Fruit fly (Drosophila melanogaster): ENCODE data around the gene Nepl8.

The Nepl8 gene

DNA sequence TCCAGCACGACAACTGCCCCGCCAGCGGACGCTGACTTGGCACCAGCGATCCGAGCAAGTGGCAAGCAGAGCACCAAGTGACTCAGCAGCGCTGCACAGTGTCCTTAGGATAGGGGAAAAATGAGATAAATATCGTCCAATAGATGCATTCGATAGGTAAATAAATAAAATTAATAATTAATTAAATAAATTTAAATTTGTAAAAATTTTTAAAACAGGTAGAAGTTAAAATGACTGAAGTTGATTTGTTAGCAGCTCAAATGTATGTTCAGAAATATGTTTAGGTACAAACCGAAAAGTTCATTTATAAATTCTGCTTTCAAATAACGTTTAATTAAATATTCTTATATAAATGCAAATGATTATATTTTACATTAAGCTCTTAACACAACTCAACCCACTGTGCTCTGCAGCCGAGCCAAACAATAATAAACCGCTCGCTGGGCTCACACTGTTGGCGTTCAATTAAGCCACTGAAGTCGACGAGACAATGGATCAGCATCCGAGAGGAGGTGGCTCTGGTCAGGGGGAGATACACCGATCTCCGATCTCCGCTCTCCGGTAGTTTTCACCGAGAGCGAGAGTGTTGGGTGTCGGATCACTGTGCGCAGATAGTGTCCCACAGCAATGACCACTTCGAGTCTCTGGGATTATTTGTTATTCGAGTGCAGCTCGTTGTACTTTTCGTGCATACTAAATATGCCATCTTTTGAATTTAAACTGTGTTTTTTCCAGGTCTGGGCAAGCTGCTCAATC is 39.3 kb upstream of the Nepl8 start, which contains the start of gene CG5888:
Gene CG5888 (minus strand): TSS at position 19 of the 756 bp plus-strand sequence.
- TF ChIP-seq MBD-R2 (GFP tag; IDR thresholded peaks at IDR 0.05) = no peak
- no peak for TF ChIP-seq Stat92E (GFP tag; optimal IDR thresholded peaks at IDR 0.05)
- TF ChIP-seq sens (GFP tag) = peak; percentile 63
- TF ChIP-seq CG33213 (GFP tag; optimal IDR thresholded peaks at IDR 0.05) = no peak
- peak; percentile 59 for TF ChIP-seq Nf-YB (GFP tag; optimal IDR thresholded peaks at IDR 0.05)
- peak; percentile 50 for TF ChIP-seq CG10543 (GFP tag; optimal IDR thresholded peaks at IDR 0.05)
- TF ChIP-seq br (optimal IDR thresholded peaks at IDR 0.05) = no peak
- TF ChIP-seq Ptx1 (GFP tag; IDR thresholded peaks at IDR 0.05) = peak; percentile 86
- 0 out of 3 replicates have a peak, but pooled peaks have one; percentile 20 for TF ChIP-seq Dbx (GFP tag; IDR thresholded peaks at IDR 0.05)
- TF ChIP-seq CG11504 (tag; optimal IDR thresholded peaks at IDR 0.05) = peak; percentile 77
- TF ChIP-seq Doc2 (GFP tag; IDR thresholded peaks at IDR 0.05) = no peak
- TF ChIP-seq Lim3 (GFP tag; IDR thresholded peaks at IDR 0.05) = peak; percentile 47; the same call in 1 of the 2 replicates
- TF ChIP-seq CG42726 (GFP tag; IDR thresholded peaks at IDR 0.05; ENCODE audit: partially characterized antibody) = no peak
- TF ChIP-seq bab2 (GFP tag; optimal IDR thresholded peaks at IDR 0.05) = no peak
- TF ChIP-seq mirr (GFP tag; optimal IDR thresholded peaks at IDR 0.05) = no peak
- peak; percentile 45 for TF ChIP-seq tio (GFP tag; optimal IDR thresholded peaks at IDR 0.05)
- peak; percentile 66 for TF ChIP-seq phol (tag; optimal IDR thresholded peaks at IDR 0.05)
- no peak for TF ChIP-seq HLH4C (GFP tag; IDR thresholded peaks at IDR 0.05; ENCODE audit: partially characterized antibody)
- no peak for TF ChIP-seq CG3163 (GFP tag; optimal IDR thresholded peaks at IDR 0.05)
- no peak; the same call in 1 of the 2 replicates for TF ChIP-seq CG43689 (GFP tag; IDR thresholded peaks at IDR 0.05)
- TF ChIP-seq CG17361 (GFP tag; IDR thresholded peaks at IDR 0.05) = peak; percentile 81
- no peak for TF ChIP-seq BEAF-32 (GFP tag; optimal IDR thresholded peaks at IDR 0.05)
- TF ChIP-seq fd102C (GFP tag; optimal IDR thresholded peaks at IDR 0.05) = no peak
- no peak for TF ChIP-seq sna (GFP tag; IDR thresholded peaks at IDR 0.05; ENCODE audit: partially characterized antibody)
- TF ChIP-seq zen2 (GFP tag; IDR thresholded peaks at IDR 0.05; ENCODE audit: partially characterized antibody) = no peak
- peak; percentile 54; the same call in 1 of the 2 replicates for TF ChIP-seq CG32532 (GFP tag; IDR thresholded peaks at IDR 0.05)
- peak; percentile 3 for TF ChIP-seq HHEX (GFP tag; optimal IDR thresholded peaks at IDR 0.05)
- no peak for TF ChIP-seq Jarid2 (GFP tag; optimal IDR thresholded peaks at IDR 0.05)
- TF ChIP-seq Spps (tag; optimal IDR thresholded peaks at IDR 0.05) = peak; percentile 13
- TF ChIP-seq CG17612 (GFP tag; IDR thresholded peaks at IDR 0.05) = no peak
- TF ChIP-seq bowl (GFP tag; IDR thresholded peaks at IDR 0.05) = peak; percentile 35; the same call in 1 of the 2 replicates
- TF ChIP-seq Bdp1 (GFP tag; optimal IDR thresholded peaks at IDR 0.05) = no peak
- TF ChIP-seq CG8089 (GFP tag; optimal IDR thresholded peaks at IDR 0.05) = no peak
- TF ChIP-seq CG1529 (GFP tag; optimal IDR thresholded peaks at IDR 0.05) = peak; percentile 34
- TF ChIP-seq tll (GFP tag; optimal IDR thresholded peaks at IDR 0.05) = no peak
- TF ChIP-seq Dref (GFP tag; IDR thresholded peaks at IDR 0.05) = no peak
- peak; percentile 51 for TF ChIP-seq CG15601 (tag; optimal IDR thresholded peaks at IDR 0.05)
- peak; percentile 73 for TF ChIP-seq CG2712 (tag; optimal IDR thresholded peaks at IDR 0.05)
- TF ChIP-seq Hmx (GFP tag; optimal IDR thresholded peaks at IDR 0.05) = no peak
- no peak for TF ChIP-seq Kr (GFP tag; optimal IDR thresholded peaks at IDR 0.05)
- TF ChIP-seq CG4360 (GFP tag; IDR thresholded peaks at IDR 0.05) = no peak
- no peak for TF ChIP-seq CG34422 (GFP tag; IDR thresholded peaks at IDR 0.05)
- peak; percentile 0 for TF ChIP-seq bcd (GFP tag; optimal IDR thresholded peaks at IDR 0.05)
- no peak for TF ChIP-seq CG4328 (GFP tag; optimal IDR thresholded peaks at IDR 0.05)
- peak; percentile 66 for TF ChIP-seq ara (GFP tag; IDR thresholded peaks at IDR 0.05)
- TF ChIP-seq Hr51 (GFP tag; optimal IDR thresholded peaks at IDR 0.05) = peak in 1 of 2 experiments; percentile 78
- TF ChIP-seq CG17829 (tag; optimal IDR thresholded peaks at IDR 0.05) = peak; percentile 71
- TF ChIP-seq Nf-YC (tag; optimal IDR thresholded peaks at IDR 0.05) = peak; percentile 29

All from whole organism, embryonic.